Worm (Caenorhabditis elegans) whole organism, late embryonic: ENCODE results near the gene btb-18.

ENCODE experiments used
- C08G9.2 ChIP-seq: sonication (generic microtip); optimal IDR thresholded peaks from 2 replicates; lab custom pipeline; 2016; ENCODE audit warnings: mild to moderate bottlenecking, missing genetic modification characterization, moderate library complexity, missing compliant biosample characterization
- C38D4.7 ChIP-seq: fragments of 200-800 bp; sonication (Bioruptor generic); optimal IDR thresholded peaks from 2 replicates; lab custom pipeline; 2018; ENCODE audit warnings: mild to moderate bottlenecking, missing genetic modification characterization, moderate library complexity, missing compliant biosample characterization
- T23F11.4 ChIP-seq: fragments of 200-800 bp; sonication (Bioruptor generic); optimal IDR thresholded peaks from 2 replicates; lab custom pipeline; 2018; ENCODE audit warnings: mild to moderate bottlenecking, missing genetic modification characterization, missing compliant biosample characterization
- ahr-1 ChIP-seq: sonication (generic microtip); optimal IDR thresholded peaks from 2 replicates; lab custom pipeline; 2016; ENCODE audit warnings: missing genetic modification characterization, missing compliant biosample characterization
- ama-1 ChIP-seq: fragments of 150-350 bp; optimal IDR thresholded peaks from 2 replicates; lab custom pipeline; 2014
- ceh-14 ChIP-seq: sonication (generic microtip); optimal IDR thresholded peaks from 2 replicates; lab custom pipeline; 2016; ENCODE audit warnings: missing genotype, missing genetic modification characterization, missing compliant biosample characterization
- ceh-18 ChIP-seq: sonication (generic microtip); optimal IDR thresholded peaks from 2 replicates; lab custom pipeline; 2016; ENCODE audit warnings: missing genetic modification characterization, missing compliant biosample characterization
- ceh-19 ChIP-seq: fragments of 200-800 bp; sonication (Bioruptor generic); optimal IDR thresholded peaks from 2 replicates; lab custom pipeline; 2018; ENCODE audit warnings: mild to moderate bottlenecking, missing genetic modification characterization, missing compliant biosample characterization
- ceh-22 ChIP-seq: sonication (generic microtip); optimal IDR thresholded peaks from 2 replicates; lab custom pipeline; 2017; ENCODE audit warnings: missing biosample characterization, missing genetic modification characterization
- ceh-24 ChIP-seq: sonication (generic microtip); optimal IDR thresholded peaks from 2 replicates; lab custom pipeline; 2016; ENCODE audit warnings: mild to moderate bottlenecking, missing genetic modification characterization, missing compliant biosample characterization
- ceh-34 ChIP-seq: sonication (generic microtip); optimal IDR thresholded peaks from 2 replicates; lab custom pipeline; 2016; ENCODE audit warnings: mild to moderate bottlenecking, missing genetic modification characterization, missing compliant biosample characterization
- elt-4 ChIP-seq: sonication (generic microtip); optimal IDR thresholded peaks from 2 replicates; lab custom pipeline; 2016; ENCODE audit warnings: missing genetic modification characterization, missing compliant biosample characterization
- fax-1 ChIP-seq: sonication (generic microtip); optimal IDR thresholded peaks from 2 replicates; lab custom pipeline; 2016; ENCODE audit warnings: missing genotype, missing genetic modification characterization, missing compliant biosample characterization
- fkh-10 ChIP-seq: fragments of 150-350 bp; optimal IDR thresholded peaks from 2 replicates; lab custom pipeline; 2014; ENCODE audit warnings: missing biosample characterization, missing genetic modification reagents, missing genetic modification characterization
- fkh-6 ChIP-seq: sonication (generic microtip); optimal IDR thresholded peaks from 2 replicates; lab custom pipeline; 2016; ENCODE audit warnings: missing genetic modification characterization, missing compliant biosample characterization
- hlh-13 ChIP-seq: fragments of 200-800 bp; sonication (Bioruptor generic); optimal IDR thresholded peaks from 2 replicates; lab custom pipeline; 2018; ENCODE audit warnings: mild to moderate bottlenecking, missing genetic modification characterization, missing compliant biosample characterization
- hlh-15 ChIP-seq: sonication (generic microtip); optimal IDR thresholded peaks from 2 replicates; lab custom pipeline; 2016; ENCODE audit warnings: missing genetic modification characterization, missing compliant biosample characterization
- lim-6 ChIP-seq: sonication (generic microtip); optimal IDR thresholded peaks from 2 replicates; lab custom pipeline; 2016; ENCODE audit warnings: missing genetic modification characterization, missing compliant biosample characterization
- madf-2 ChIP-seq: sonication (generic microtip); optimal IDR thresholded peaks from 2 replicates; lab custom pipeline; 2017; ENCODE audit warnings: missing genetic modification characterization, missing compliant biosample characterization
- mec-3 ChIP-seq: sonication (generic microtip); optimal IDR thresholded peaks from 2 replicates; lab custom pipeline; 2016; ENCODE audit warnings: borderline replicate concordance, missing genetic modification characterization, missing compliant biosample characterization
- nfya-1 ChIP-seq: sonication (generic microtip); optimal IDR thresholded peaks from 2 replicates; lab custom pipeline; 2017; ENCODE audit warnings: missing genetic modification characterization, mild to moderate bottlenecking, missing compliant biosample characterization, antibody characterized with exemption, moderate library complexity
- nhr-11 ChIP-seq: fragments of 150-350 bp; optimal IDR thresholded peaks from 2 replicates; lab custom pipeline; 2014; ENCODE audit warnings: missing biosample characterization, missing genetic modification characterization
- pag-3 ChIP-seq: sonication (generic microtip); optimal IDR thresholded peaks from 2 replicates; lab custom pipeline; 2016; ENCODE audit warnings: missing compliant biosample characterization, missing genetic modification characterization, borderline replicate concordance
- pat-9 ChIP-seq: fragments of 200-800 bp; sonication (Bioruptor generic); optimal IDR thresholded peaks from 2 replicates; lab custom pipeline; 2018; ENCODE audit warnings: mild to moderate bottlenecking, missing genetic modification characterization, moderate library complexity, missing compliant biosample characterization
- pax-1 ChIP-seq: fragments of 150-350 bp; optimal IDR thresholded peaks from 2 replicates; lab custom pipeline; 2014; ENCODE audit warnings: missing biosample characterization, missing genetic modification characterization
- pha-4 ChIP-seq: fragments of 150-350 bp; optimal IDR thresholded peaks from 2 replicates; lab custom pipeline; 2018; ENCODE audit warnings: missing biosample characterization, missing genetic modification reagents, missing genetic modification characterization
- pros-1 ChIP-seq: fragments of 150-350 bp; optimal IDR thresholded peaks from 2 replicates; lab custom pipeline; 2014; ENCODE audit warnings: missing biosample characterization, missing genetic modification reagents, missing genetic modification characterization
- rnt-1 ChIP-seq: sonication (generic microtip); optimal IDR thresholded peaks from 2 replicates; lab custom pipeline; 2016; ENCODE audit warnings: missing genetic modification characterization, missing compliant biosample characterization
- sdc-2 ChIP-seq: sonication (generic microtip); optimal IDR thresholded peaks from 2 replicates; lab custom pipeline; 2016; ENCODE audit warnings: missing genotype, missing genetic modification characterization, missing compliant biosample characterization
- sox-2 ChIP-seq: fragments of 200-800 bp; sonication (Bioruptor generic); IDR thresholded peaks from 2 replicates; pipeline ENCODE4 v1.3.6; 2022; ENCODE audit warnings: missing genetic modification reagents, missing genetic modification characterization, missing compliant biosample characterization
- sox-4 ChIP-seq: sonication (generic microtip); optimal IDR thresholded peaks from 2 replicates; lab custom pipeline; 2017; ENCODE audit warnings: mild to moderate bottlenecking, missing genetic modification characterization, inconsistent platforms, missing compliant biosample characterization
- tbx-2 ChIP-seq: sonication (generic microtip); optimal IDR thresholded peaks from 2 replicates; lab custom pipeline; 2016; ENCODE audit warnings: missing genetic modification characterization, missing compliant biosample characterization
- ttx-3 ChIP-seq: sonication (generic microtip); optimal IDR thresholded peaks from 2 replicates; lab custom pipeline; 2016; ENCODE audit warnings: missing genetic modification reagents, missing genetic modification characterization, missing compliant biosample characterization
- unc-42 ChIP-seq: sonication (generic microtip); optimal IDR thresholded peaks from 2 replicates; lab custom pipeline; 2016; ENCODE audit warnings: missing genotype, missing genetic modification characterization, missing compliant biosample characterization
- unc-55 ChIP-seq: sonication (generic microtip); optimal IDR thresholded peaks from 2 replicates; lab custom pipeline; 2017; ENCODE audit warnings: missing biosample characterization, missing genetic modification reagents, missing genetic modification characterization
- unc-86 ChIP-seq: sonication (generic microtip); optimal IDR thresholded peaks from 2 replicates; lab custom pipeline; 2016; ENCODE audit warnings: missing genetic modification characterization, missing compliant biosample characterization
- zip-5 ChIP-seq: sonication (generic microtip); optimal IDR thresholded peaks from 2 replicates; lab custom pipeline; 2016; ENCODE audit warnings: missing genetic modification characterization, missing compliant biosample characterization
- ztf-16 ChIP-seq: sonication (generic microtip); optimal IDR thresholded peaks from 2 replicates; lab custom pipeline; 2017; ENCODE audit warnings: missing genetic modification characterization, missing compliant biosample characterization

btb-18 gene

ce11 chrII:3340818-3341217, 42.8 kb downstream of the btb-18 start:
- TF ChIP-seq pha-4 (tag; lab: Kevin White, UChicago), result no peak
- TF ChIP-seq C08G9.2 (tag; lab: Kevin White, UChicago), result no peak
- no peak for TF ChIP-seq ttx-3

- no peak for TF ChIP-seq unc-42 (tag; lab: Kevin White, UChicago)
- no peak for TF ChIP-seq pros-1 (tag; lab: Kevin White, UChicago)
- no peak for TF ChIP-seq sdc-2
- TF ChIP-seq sox-4 (tag; lab: Kevin White, UChicago), result no peak
- TF ChIP-seq unc-86, result no peak
- TF ChIP-seq pat-9 (tag; lab: Kevin White, UChicago), result no peak
- TF ChIP-seq ztf-16 (tag; lab: Kevin White, UChicago), result no peak
- TF ChIP-seq C38D4.7 (GFP tag; lab: Kevin White, UChicago), result no peak
- TF ChIP-seq rnt-1 (tag; lab: Kevin White, UChicago), result no peak
- TF ChIP-seq elt-4 (tag; lab: Kevin White, UChicago), result no peak
Observed at ce11 chrII:3341989-3342388, 44.0 kb downstream of the btb-18 start, which contains the start of gene F14D2.11. TSS of gene F14D2.11 (minus strand) at chrII:3342089.

- TF ChIP-seq sox-2, result no peak
- no peak for TF ChIP-seq fax-1 (tag; lab: Kevin White, UChicago)
- no peak for TF ChIP-seq pag-3 (tag; lab: Kevin White, UChicago)
- no peak for TF ChIP-seq fkh-10
- TF ChIP-seq ceh-24 (tag; lab: Kevin White, UChicago), result no peak
- TF ChIP-seq lim-6 (tag; lab: Kevin White, UChicago), result no peak
Observed at ce11 chrII:3343714-3344113, 45.7 kb downstream of the btb-18 start, which contains the start of gene F14D2.15. TSS of gene F14D2.15 (minus strand) at chrII:3343814.

- no peak for TF ChIP-seq unc-42 (tag; lab: Kevin White, UChicago)
- no peak for TF ChIP-seq zip-5 (tag; lab: Kevin White, UChicago)
- no peak for TF ChIP-seq hlh-13 (GFP tag; lab: Kevin White, UChicago)
- TF ChIP-seq nhr-11, result no peak
- TF ChIP-seq elt-4 (tag; lab: Kevin White, UChicago), result no peak
- no peak for TF ChIP-seq madf-2 (tag; lab: Kevin White, UChicago)
- no peak for TF ChIP-seq rnt-1 (tag; lab: Kevin White, UChicago)
- no peak for TF ChIP-seq fkh-10
- no peak for TF ChIP-seq ceh-22 (tag; lab: Kevin White, UChicago)
- TF ChIP-seq, all 69 proteins: peak for 0
Observed at ce11 chrII:3344917-3345316, 46.9 kb downstream of the btb-18 start, which contains the start of gene bath-28. TSS of gene bath-28 (minus strand) at chrII:3344967.

ce11 chrII:3346328-3346780, 48.3 kb downstream of the btb-18 start, which contains the start of gene bath-30:
TSS of gene bath-30 (minus strand) at chrII:3346378.
- TF ChIP-seq ceh-14 (tag; lab: Kevin White, UChicago) (no peak), unc-86 (no peak), zip-5 (tag; lab: Kevin White, UChicago) (no peak), ttx-3 (no peak), unc-55 (GFP tag; lab: Kevin White, UChicago) (no peak), pax-1 (tag; lab: Kevin White, UChicago) (no peak), nfya-1 (tag; lab: Kevin White, UChicago) (no peak), fkh-6 (tag; lab: Kevin White, UChicago) (no peak), hlh-15 (tag; lab: Kevin White, UChicago) (no peak), ceh-18 (tag; lab: Kevin White, UChicago) (no peak), ahr-1 (tag; lab: Kevin White, UChicago) (no peak), mec-3 (no peak), ceh-34 (tag; lab: Kevin White, UChicago) (no peak), T23F11.4 (GFP tag; lab: Kevin White, UChicago) (no peak), tbx-2 (tag; lab: Kevin White, UChicago) (no peak), ceh-19 (GFP tag; lab: Kevin White, UChicago) (no peak), sdc-2 (no peak), ceh-24 (tag; lab: Kevin White, UChicago) (no peak), ama-1 (lab: Kevin White, UChicago) (no peak)
